Worm (Caenorhabditis elegans) whole organism, L3 larva: ENCODE measurements around the gene srlf-3.

Experiments used
- mdl-1 ChIP-seq: fragments of 150-350 bp; optimal IDR thresholded peaks from 2 replicates; lab custom pipeline; 2014; ENCODE audit warnings: missing biosample characterization, missing genetic modification characterization
- nhr-76 ChIP-seq: fragments of 150-350 bp; sonication (generic microtip); optimal IDR thresholded peaks from 5 replicates; lab custom pipeline; 2014; ENCODE audit warnings: missing biosample characterization, missing genetic modification characterization
- pqm-1 ChIP-seq: fragments of 150-350 bp; optimal IDR thresholded peaks from 2 replicates; lab custom pipeline; 2017; ENCODE audit warnings: missing biosample characterization, missing genetic modification characterization, inconsistent platforms

DNA sequence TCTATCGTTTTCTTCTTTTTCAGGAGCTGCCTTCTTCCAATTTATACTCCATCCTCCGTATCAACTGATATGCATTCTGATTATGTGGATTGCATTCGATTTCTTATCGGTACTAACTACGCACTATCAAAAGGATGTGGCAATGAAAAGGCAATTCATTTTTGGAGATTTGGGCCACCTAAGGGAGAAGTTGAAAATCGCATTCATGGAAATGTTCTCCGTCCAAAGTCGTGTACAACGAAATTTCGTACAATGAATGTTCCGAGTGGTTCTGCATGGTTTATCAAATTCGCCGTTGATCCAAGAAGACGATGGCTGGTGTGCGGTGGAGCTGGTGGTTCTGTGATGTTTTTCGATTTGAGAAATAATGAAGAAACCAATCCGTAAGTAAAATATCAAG, 25.4 kb downstream of the srlf-3 start, which contains the start of gene C09G4.4:
- no peak for TF ChIP-seq nhr-76
- TF ChIP-seq pqm-1 (tag; lab: Kevin White, UChicago) = no peak
- no peak for TF ChIP-seq mdl-1 (tag; lab: Kevin White, UChicago)
